Worm (Caenorhabditis elegans) whole organism, L4/young adult: Measurements from ENCODE around the gene B0212.3.

ENCODE experiments used
- W03F9.2 ChIP-seq: fragments of 150-350 bp; optimal IDR thresholded peaks from 2 replicates; lab custom pipeline; 2014; ENCODE audit warnings: missing biosample characterization, missing genetic modification characterization
- dao-5 ChIP-seq: sonication (generic microtip); optimal IDR thresholded peaks from 2 replicates; lab custom pipeline; 2016; ENCODE audit warnings: missing genotype, missing genetic modification characterization, moderate library complexity, missing compliant biosample characterization
- him-1 ChIP-seq: sonication (generic microtip); optimal IDR thresholded peaks from 2 replicates; lab custom pipeline; 2016; ENCODE audit warnings: missing genotype, missing genetic modification reagents, missing genetic modification characterization, missing compliant biosample characterization

DNA sequence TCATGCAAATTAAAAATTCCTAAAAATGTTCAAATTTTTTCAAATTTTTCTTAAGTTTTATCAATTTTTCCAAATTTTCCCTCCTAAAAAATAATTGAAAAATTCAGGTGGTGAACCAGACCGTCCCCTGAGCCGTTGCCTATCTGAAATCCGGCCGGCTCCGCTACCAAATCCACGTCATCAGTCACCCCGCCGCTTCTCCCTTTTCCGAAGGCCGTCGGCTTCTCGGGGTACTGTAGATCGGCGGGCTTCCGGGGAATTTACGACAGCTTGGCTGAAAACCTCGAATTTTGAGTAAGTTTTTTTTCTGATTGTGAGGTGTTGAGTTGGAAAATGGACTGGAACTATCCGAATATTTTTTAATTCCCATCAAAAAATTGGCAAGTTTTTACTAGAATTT, 30.6 kb downstream of the B0212.3 start:
- no peak for TF ChIP-seq him-1 (tag; lab: Kevin White, UChicago)
- no peak for TF ChIP-seq dao-5 (tag; lab: Kevin White, UChicago)
- no peak for TF ChIP-seq W03F9.2 (tag; lab: Kevin White, UChicago)
